Worm (Caenorhabditis elegans) whole organism, midembryonic: ENCODE data around the gene F37A8.2.

Source experiments
- T22C8.4 ChIP-seq: fragments of 200-800 bp; sonication (Bioruptor generic); IDR thresholded peaks from 2 replicates; pipeline ENCODE4 v1.3.6; 2022; ENCODE audit warnings: missing genetic modification characterization, missing compliant biosample characterization
- cog-1 ChIP-seq: sonication (generic microtip); optimal IDR thresholded peaks from 2 replicates; lab custom pipeline; 2016; ENCODE audit warnings: missing genetic modification characterization, missing compliant biosample characterization
- flt-1 ChIP-seq: fragments of 200-800 bp; sonication (Bioruptor generic); IDR thresholded peaks from 2 replicates; pipeline ENCODE4 v1.3.6; 2022; ENCODE audit warnings: missing genetic modification characterization, missing compliant biosample characterization
- ref-1 ChIP-seq: fragments of 200-800 bp; sonication (Bioruptor generic); conservative IDR thresholded peaks from 2 replicates; pipeline ENCODE4 v1.3.6; 2022; ENCODE audit warnings: missing genetic modification reagents, missing genetic modification characterization, missing compliant biosample characterization

- TF ChIP-seq cog-1 (no peak), T22C8.4 (GFP tag; lab: Robert Waterston, UW) (no peak), ref-1 (no peak), flt-1 (GFP tag; lab: Robert Waterston, UW) (no peak)
These were observed 48.8 kb upstream of the F37A8.2 start for ce11 chrIII:3979980-3980631.
